Fruit fly (Drosophila melanogaster): Measurements from ENCODE around the gene CG12693.

The CG12693 gene

dm6 chrX:4324781-4325180, 4.5 kb downstream of the CG12693 start (continued):
- TF ChIP-seq CG10431 (GFP tag; optimal IDR thresholded peaks at IDR 0.05), result peak; percentile 85
- TF ChIP-seq sens (GFP tag), result peak; percentile 99
- TF ChIP-seq CG6175 (GFP tag; IDR thresholded peaks at IDR 0.05), result peak; percentile 98
- TF ChIP-seq CG12769 (tag; optimal IDR thresholded peaks at IDR 0.05), result peak; percentile 100
- TF ChIP-seq CG10565 (GFP tag; optimal IDR thresholded peaks at IDR 0.05), result peak; percentile 73
- peak; percentile 90 for TF ChIP-seq Ets97D (GFP tag; optimal IDR thresholded peaks at IDR 0.05)
- peak; percentile 98 for TF ChIP-seq CG30403 (GFP tag; optimal IDR thresholded peaks at IDR 0.05)
- no peak for TF ChIP-seq CG2129 (GFP tag; IDR thresholded peaks at IDR 0.05; ENCODE audit: partially characterized antibody)
- TF ChIP-seq row (GFP tag; IDR thresholded peaks at IDR 0.05), result peak; percentile 100
- TF ChIP-seq B-H1 (GFP tag; IDR thresholded peaks at IDR 0.05), result peak; percentile 98
- peak; percentile 94 for TF ChIP-seq CG10274 (GFP tag; optimal IDR thresholded peaks at IDR 0.05)
- TF ChIP-seq bcd (GFP tag; optimal IDR thresholded peaks at IDR 0.05), result peak; percentile 99
- peak; percentile 97 for TF ChIP-seq ham (GFP tag; IDR thresholded peaks at IDR 0.05)
- peak; percentile 96 for TF ChIP-seq CG4424 (GFP tag; optimal IDR thresholded peaks at IDR 0.05)
- TF ChIP-seq CG1233 (GFP tag; optimal IDR thresholded peaks at IDR 0.05), result peak; percentile 97
- TF ChIP-seq CG10209 (GFP tag; optimal IDR thresholded peaks at IDR 0.05), result peak; percentile 98
- TF ChIP-seq CG8281 (tag; optimal IDR thresholded peaks at IDR 0.05), result peak; percentile 87
- TF ChIP-seq CG5953 (GFP tag; IDR thresholded peaks at IDR 0.05), result peak; percentile 98
- TF ChIP-seq CG13775 (GFP tag; optimal IDR thresholded peaks at IDR 0.05), result peak; percentile 94
- TF ChIP-seq Hsf (GFP tag; optimal IDR thresholded peaks at IDR 0.05), result peak; percentile 99
- TF ChIP-seq pum (GFP tag; optimal IDR thresholded peaks at IDR 0.05), result peak; percentile 97
- peak; percentile 95 for TF ChIP-seq onecut (GFP tag; IDR thresholded peaks at IDR 0.05)
- TF ChIP-seq Mes4 (GFP tag; optimal IDR thresholded peaks at IDR 0.05), result peak; percentile 96
- peak; percentile 70 for TF ChIP-seq bigmax (GFP tag; optimal IDR thresholded peaks at IDR 0.05)
- no peak for TF ChIP-seq HLHmδ (GFP tag; optimal IDR thresholded peaks at IDR 0.05)
- TF ChIP-seq CG3726 (GFP tag; IDR thresholded peaks at IDR 0.05), result peak; percentile 98
- peak; percentile 98 for TF ChIP-seq Side (GFP tag; optimal IDR thresholded peaks at IDR 0.05)
- peak; percentile 91 for TF ChIP-seq NC2α (GFP tag; optimal IDR thresholded peaks at IDR 0.05)
- peak; percentile 96 for TF ChIP-seq NK7.1 (GFP tag; optimal IDR thresholded peaks at IDR 0.05)
- no peak for TF ChIP-seq CG7963 (GFP tag; IDR thresholded peaks at IDR 0.05; ENCODE audit: partially characterized antibody)
- peak; percentile 96 for TF ChIP-seq gt (GFP tag; IDR thresholded peaks at IDR 0.05)
- TF ChIP-seq Jarid2 (GFP tag; optimal IDR thresholded peaks at IDR 0.05), result peak; percentile 87
- TF ChIP-seq CG9437 (GFP tag; optimal IDR thresholded peaks at IDR 0.05), result peak; percentile 90
- TF ChIP-seq dan (GFP tag; IDR thresholded peaks at IDR 0.05), result peak; percentile 88
- TF ChIP-seq CG4360 (GFP tag; IDR thresholded peaks at IDR 0.05), result peak; percentile 78
- TF ChIP-seq CG18599 (GFP tag; optimal IDR thresholded peaks at IDR 0.05), result peak; percentile 99
- TF ChIP-seq her (GFP tag; optimal IDR thresholded peaks at IDR 0.05), result peak; percentile 97
- peak; percentile 99 for TF ChIP-seq rib (GFP tag; IDR thresholded peaks at IDR 0.05)
- peak; percentile 98 for TF ChIP-seq CG12071 (GFP tag; optimal IDR thresholded peaks at IDR 0.05)
- peak; percentile 99 for TF ChIP-seq CG11456 (GFP tag; IDR thresholded peaks at IDR 0.05)
- peak; percentile 99 for TF ChIP-seq Hmr (GFP tag; optimal IDR thresholded peaks at IDR 0.05)
- peak; percentile 99 for TF ChIP-seq CG15269 (tag; optimal IDR thresholded peaks at IDR 0.05)
- peak; percentile 95 for TF ChIP-seq CG17829 (tag; optimal IDR thresholded peaks at IDR 0.05)
- TF ChIP-seq CG32532 (GFP tag; IDR thresholded peaks at IDR 0.05), result peak; percentile 100
- peak; percentile 98 for TF ChIP-seq tx (GFP tag; optimal IDR thresholded peaks at IDR 0.05)
- TF ChIP-seq HmgD (GFP tag; optimal IDR thresholded peaks at IDR 0.05), result peak; percentile 98
- peak; percentile 94 for TF ChIP-seq CG11560 (tag; IDR thresholded peaks at IDR 0.05)
- TF ChIP-seq hbn (GFP tag; IDR thresholded peaks at IDR 0.05; ENCODE audit: partially characterized antibody), result no peak
- peak; percentile 99 for TF ChIP-seq Taf1 (GFP tag; IDR thresholded peaks at IDR 0.05)
- TF ChIP-seq Vsx1 (GFP tag; optimal IDR thresholded peaks at IDR 0.05), result peak; percentile 90
- TF ChIP-seq exex (tag; optimal IDR thresholded peaks at IDR 0.05), result peak; percentile 93
